Worm (Caenorhabditis elegans): ENCODE results near the gene F23F1.6.

Gene F23F1.6

ce11 chrII:66322-66721 is 29.2 kb upstream of the F23F1.6 start:
- TF ChIP-seq unc-98 (GFP tag; IDR thresholded peaks at IDR 0.05): no peak
- TF ChIP-seq ceh-8 (GFP tag; optimal IDR thresholded peaks at IDR 0.05): peak; percentile 30
- peak; percentile 17 for TF ChIP-seq jun-1 (tag; optimal IDR thresholded peaks at IDR 0.05)
- peak; percentile 27 to 38 for TF ChIP-seq efl-1 (optimal IDR thresholded peaks at IDR 0.05)
- TF ChIP-seq efl-1 (GFP tag; optimal IDR thresholded peaks at IDR 0.05 in 1 of 2): no peak
- peak; percentile 64 for TF ChIP-seq nhr-71 (tag; optimal IDR thresholded peaks at IDR 0.05)
- TF ChIP-seq lsy-2 (tag; optimal IDR thresholded peaks at IDR 0.05): peak in 1 of 2 experiments; percentile 61
- peak; percentile 68 for TF ChIP-seq nhr-90 (tag; optimal IDR thresholded peaks at IDR 0.05; ENCODE audit: poor library complexity)
- TF ChIP-seq unc-86 (tag; optimal IDR thresholded peaks at IDR 0.05): no peak
- TF ChIP-seq isw-1 (GFP tag; IDR thresholded peaks at IDR 0.05): no peak
- TF ChIP-seq ztf-4 (tag; optimal IDR thresholded peaks at IDR 0.05): peak; percentile 21
- TF ChIP-seq nhr-20 (tag; optimal IDR thresholded peaks at IDR 0.05): peak; percentile 60
- no peak for TF ChIP-seq sptf-1 (tag; optimal IDR thresholded peaks at IDR 0.05)
- no peak for TF ChIP-seq Y116A8C.19 (tag; optimal IDR thresholded peaks at IDR 0.05; ENCODE audit: borderline replicate concordance)
- peak; percentile 71 for TF ChIP-seq snu-23 (GFP tag; optimal IDR thresholded peaks at IDR 0.05)
- peak; percentile 33; the same call in 1 of the 2 replicates for TF ChIP-seq grh-1 (GFP tag; IDR thresholded peaks at IDR 0.05)
- TF ChIP-seq C16A3.4 (tag; optimal IDR thresholded peaks at IDR 0.05): peak; percentile 21
- peak; percentile 0 for TF ChIP-seq tbx-2 (tag; optimal IDR thresholded peaks at IDR 0.05)
- peak in 1 of 2 experiments; percentile 62 for TF ChIP-seq lin-35 (GFP tag; optimal IDR thresholded peaks at IDR 0.05)
- TF ChIP-seq mep-1 (tag; optimal IDR thresholded peaks at IDR 0.05): peak; percentile 79
- peak in 1 of 3 experiments; percentile 9 for TF ChIP-seq ceh-82 (tag; optimal IDR thresholded peaks at IDR 0.05)
- TF ChIP-seq lin-14 (GFP tag; optimal IDR thresholded peaks at IDR 0.05): peak; percentile 80
- no peak for TF ChIP-seq lir-3 (tag; optimal IDR thresholded peaks at IDR 0.05; ENCODE audit: poor library complexity)
- no peak for TF ChIP-seq snpc-4 (tag; optimal IDR thresholded peaks at IDR 0.05)
- TF ChIP-seq pag-3 (tag; optimal IDR thresholded peaks at IDR 0.05; ENCODE audit: borderline replicate concordance, insufficient read depth): peak; percentile 49
- peak; percentile 54 for TF ChIP-seq nhr-47 (tag; optimal IDR thresholded peaks at IDR 0.05)
- TF ChIP-seq nhr-85 (tag): peak; percentile 92
- peak in 2 of 3 experiments; percentile 11 to 34 for TF ChIP-seq dpl-1 (GFP tag; optimal IDR thresholded peaks at IDR 0.05)
- peak in 3 of 6 experiments; percentile 41 to 63 (median 47) for TF ChIP-seq elt-3 (tag; optimal IDR thresholded peaks at IDR 0.05)
- TF ChIP-seq mdl-1 (tag; optimal IDR thresholded peaks at IDR 0.05): peak in 1 of 2 experiments; percentile 55
- peak; percentile 22 for TF ChIP-seq fos-1 (tag; optimal IDR thresholded peaks at IDR 0.05)
- TF ChIP-seq nhr-77 (tag; optimal IDR thresholded peaks at IDR 0.05): no peak
- peak; percentile 88 for TF ChIP-seq blmp-1 (tag; optimal IDR thresholded peaks at IDR 0.05)
- no peak for TF ChIP-seq ceh-63 (GFP tag; optimal IDR thresholded peaks at IDR 0.05)
- TF ChIP-seq nhr-19 (GFP tag; conservative IDR thresholded peaks at IDR 0.05): no peak
- peak; percentile 33 for TF ChIP-seq swsn-7 (tag; optimal IDR thresholded peaks at IDR 0.05)

ce11 chrII:65484-65883 is 28.4 kb upstream of the F23F1.6 start:
- TF ChIP-seq tbx-2 (tag; optimal IDR thresholded peaks at IDR 0.05): no peak
- TF ChIP-seq pqm-1 (tag; optimal IDR thresholded peaks at IDR 0.05): peak; percentile 54
- no peak for TF ChIP-seq grh-1 (GFP tag; IDR thresholded peaks at IDR 0.05)
- TF ChIP-seq elt-2 (tag; optimal IDR thresholded peaks at IDR 0.05): peak; percentile 7

ce11 chrII:61013-61412 is 23.9 kb upstream of the F23F1.6 start, which contains the start of gene C23H3.2:
C23H3.2 (plus strand) TSS chrII:61313.
- TF ChIP-seq elt-3 (tag; optimal IDR thresholded peaks at IDR 0.05) (no peak), F16B12.6 (tag; optimal IDR thresholded peaks at IDR 0.05) (no peak), nhr-85 (tag) (no peak), mdl-1 (tag; optimal IDR thresholded peaks at IDR 0.05) (no peak), efl-3 (GFP tag; optimal IDR thresholded peaks at IDR 0.05) (no peak), nhr-12 (tag; optimal IDR thresholded peaks at IDR 0.05) (no peak), mep-1 (tag; optimal IDR thresholded peaks at IDR 0.05) (no peak), isw-1 (GFP tag; IDR thresholded peaks at IDR 0.05) (no peak), dpl-1 (GFP tag; optimal IDR thresholded peaks at IDR 0.05) (no peak), unc-130 (tag; optimal IDR thresholded peaks at IDR 0.05) (no peak), unc-98 (GFP tag; IDR thresholded peaks at IDR 0.05) (no peak), ceh-8 (GFP tag; optimal IDR thresholded peaks at IDR 0.05) (no peak), rnt-1 (tag; optimal IDR thresholded peaks at IDR 0.05) (no peak), nhr-237 (tag; optimal IDR thresholded peaks at IDR 0.05) (no peak), nhr-77 (tag; optimal IDR thresholded peaks at IDR 0.05) (no peak), nhr-20 (tag; optimal IDR thresholded peaks at IDR 0.05) (no peak), sup-37 (GFP tag; optimal IDR thresholded peaks at IDR 0.05) (no peak), nhr-19 (GFP tag; conservative IDR thresholded peaks at IDR 0.05) (no peak)
